Fruit fly (Drosophila melanogaster) whole organism, wandering third instar larva: ENCODE results near the gene SH3PX1.

ENCODE experiments used
- CG9705 ChIP-seq: fragments of 200-800 bp; sonication (Bioruptor generic); optimal IDR thresholded peaks from 2 replicates; lab custom pipeline; 2018; ENCODE audit warnings: missing biosample characterization, mild to moderate bottlenecking, missing genetic modification characterization
- Vsx2 ChIP-seq: fragments of 200-300, 225-300 bp; sonication (Bioruptor generic); optimal IDR thresholded peaks from 2 replicates; lab custom pipeline; 2018; ENCODE audit warnings: missing biosample characterization, missing genetic modification characterization; ENCODE audit not compliant: partially characterized antibody
- dmrt93B ChIP-seq: fragments of 200-800 bp; sonication (Bioruptor generic); optimal IDR thresholded peaks from 2 replicates; lab custom pipeline; 2018; ENCODE audit warnings: missing biosample characterization, mild to moderate bottlenecking, missing genetic modification characterization
- fru ChIP-seq: fragments of 200-800 bp; sonication (Bioruptor generic); optimal IDR thresholded peaks from 3 replicates; lab custom pipeline; 2016; ENCODE audit warnings: missing biosample characterization, mild to moderate bottlenecking, missing genetic modification characterization

DNA sequence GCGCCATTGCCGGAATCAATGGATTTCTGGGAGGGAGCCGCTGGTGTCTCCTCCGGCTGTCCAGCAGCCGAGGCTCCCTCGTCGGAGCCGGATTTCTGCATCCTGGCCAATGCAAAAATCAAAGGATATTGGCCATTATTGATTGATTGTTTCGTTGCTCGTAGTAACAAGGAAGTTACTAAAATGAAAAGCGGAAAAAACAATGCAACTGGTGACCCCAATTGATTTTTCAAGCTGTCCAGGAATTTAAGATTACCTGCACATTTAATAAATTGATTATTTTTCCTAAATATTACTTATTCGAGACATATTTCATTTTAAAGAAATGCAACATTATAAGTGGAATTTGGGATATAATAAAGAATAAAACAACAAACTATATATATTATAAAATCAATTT lies 10.1 kb downstream of the SH3PX1 start, which contains the start of gene CG6761:
- no peak for TF ChIP-seq Vsx2 (GFP tag; lab: Kevin White, UChicago)
- TF ChIP-seq CG9705 (GFP tag; lab: Kevin White, UChicago) = no peak
- no peak for TF ChIP-seq dmrt93B (GFP tag; lab: Kevin White, UChicago)
- TF ChIP-seq fru (GFP tag; lab: Kevin White, UChicago) = no peak
